Fruit fly (Drosophila melanogaster): Measurements from ENCODE around the gene Ocrl.

Gene Ocrl

DNA sequence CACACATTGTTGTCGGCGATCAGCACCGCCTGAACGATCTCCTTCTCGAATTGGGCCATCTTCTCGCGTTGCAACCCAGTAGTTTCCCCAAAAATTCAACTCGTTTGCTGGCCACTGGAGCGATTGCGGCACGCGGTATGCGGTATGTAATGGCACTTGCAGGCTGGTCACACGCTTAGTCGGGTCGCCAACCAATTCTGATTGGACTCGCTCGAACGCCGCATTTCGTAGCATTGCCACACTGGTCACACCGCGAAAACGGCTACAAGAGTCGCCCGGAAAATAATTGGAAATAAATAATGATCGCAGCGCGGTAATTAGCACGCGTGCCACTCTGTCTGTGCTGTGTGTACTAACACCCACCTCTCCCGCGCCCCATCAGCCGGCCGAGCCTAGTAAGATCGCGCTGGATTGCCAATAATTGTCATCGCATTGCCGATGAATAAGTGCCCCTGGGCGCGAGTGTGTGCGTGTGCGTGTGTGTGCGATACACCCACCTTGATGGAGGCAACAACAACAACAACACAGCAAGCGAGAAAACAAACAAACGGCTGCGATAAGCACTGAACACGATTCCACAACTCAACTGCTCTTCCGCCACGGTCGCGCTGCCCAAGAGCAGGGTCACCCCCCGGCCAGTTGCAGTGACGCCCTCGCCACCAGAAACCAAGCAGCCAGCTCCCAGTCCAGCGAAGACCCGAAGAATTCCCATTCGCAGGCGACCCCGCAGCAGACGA, at the start of gene Ocrl, which contains the start of gene eIF2Bepsilon:
Ocrl (plus strand) TSS at position 217 of the 737 bp plus-strand sequence.
eIF2Bepsilon (minus strand) TSS at position 110 of the 737 bp plus-strand sequence.
- TF ChIP-seq toe (GFP tag; optimal IDR thresholded peaks at IDR 0.05) (no peak), tj (GFP tag; optimal IDR thresholded peaks at IDR 0.05) (no peak), CG7045 (GFP tag; optimal IDR thresholded peaks at IDR 0.05) (no peak), bab1 (GFP tag; optimal IDR thresholded peaks at IDR 0.05) (peak; percentile 38), CG1620 (GFP tag; optimal IDR thresholded peaks at IDR 0.05) (peak; percentile 25), Crg-1 (GFP tag; optimal IDR thresholded peaks at IDR 0.05) (no peak), cic (GFP tag; optimal IDR thresholded peaks at IDR 0.05) (peak; percentile 38), CG7101 (tag; optimal IDR thresholded peaks at IDR 0.05) (peak; percentile 15), pad (GFP tag; optimal IDR thresholded peaks at IDR 0.05) (peak; percentile 13), CG14711 (tag; optimal IDR thresholded peaks at IDR 0.05) (peak; percentile 58), Clk (GFP tag; optimal IDR thresholded peaks at IDR 0.05) (no peak), Hr96 (GFP tag; optimal IDR thresholded peaks at IDR 0.05) (no peak), ovo (GFP tag; optimal IDR thresholded peaks at IDR 0.05) (no peak), CG33017 (tag; optimal IDR thresholded peaks at IDR 0.05) (no peak), CG12768 (GFP tag; optimal IDR thresholded peaks at IDR 0.05) (no peak), Mnt (GFP tag; optimal IDR thresholded peaks at IDR 0.05) (peak; percentile 66), CG5204 (GFP tag; optimal IDR thresholded peaks at IDR 0.05) (no peak), cnc (optimal IDR thresholded peaks at IDR 0.05) (no peak), CG11617 (GFP tag; optimal IDR thresholded peaks at IDR 0.05) (no peak)

DNA sequence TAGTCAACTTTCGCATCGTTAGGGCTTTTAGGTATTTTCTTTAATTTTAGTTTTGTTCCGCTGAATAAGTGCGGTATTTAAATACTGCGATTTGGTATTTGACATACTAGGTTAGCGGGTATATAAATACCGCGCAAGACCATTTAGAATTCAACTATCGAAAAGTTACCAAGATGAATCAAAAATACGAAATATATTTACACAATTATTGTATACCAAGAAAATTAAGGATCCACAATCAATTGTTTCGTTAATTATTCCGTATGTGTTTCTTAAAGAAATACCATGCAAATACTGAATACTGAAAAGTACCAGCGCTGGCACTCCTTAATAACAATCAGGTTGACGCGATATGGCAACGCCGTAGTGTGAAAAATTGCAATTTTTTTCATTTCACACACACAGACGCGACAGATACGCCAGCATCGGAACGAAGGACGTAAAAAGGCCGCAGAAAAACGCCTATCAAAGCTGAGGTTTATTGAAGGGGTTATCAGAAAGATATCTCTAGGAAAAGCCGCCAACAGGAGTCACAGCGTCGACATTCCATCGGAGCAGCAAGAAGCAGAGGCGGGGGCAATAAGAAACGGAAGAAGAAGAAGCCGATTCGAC, 49.2 kb upstream of the Ocrl start, which contains the start of the genes Pgam5 and Vps26:
Pgam5 (minus strand) TSS at position 51 of the 612 bp plus-strand sequence.
Vps26 (plus strand) TSS at position 339 of the 612 bp plus-strand sequence.
- no peak for TF ChIP-seq toe (GFP tag; optimal IDR thresholded peaks at IDR 0.05)
- no peak for TF ChIP-seq CG11617 (GFP tag; optimal IDR thresholded peaks at IDR 0.05)
- no peak for TF ChIP-seq Clk (GFP tag; optimal IDR thresholded peaks at IDR 0.05)
- TF ChIP-seq CG7101 (tag; optimal IDR thresholded peaks at IDR 0.05) = no peak
- TF ChIP-seq ovo (GFP tag; optimal IDR thresholded peaks at IDR 0.05) = no peak
- TF ChIP-seq CG12768 (GFP tag; optimal IDR thresholded peaks at IDR 0.05) = no peak
- no peak for TF ChIP-seq CG7045 (GFP tag; optimal IDR thresholded peaks at IDR 0.05)
- TF ChIP-seq cnc (optimal IDR thresholded peaks at IDR 0.05) = no peak
- no peak for TF ChIP-seq bab1 (GFP tag; optimal IDR thresholded peaks at IDR 0.05)
- TF ChIP-seq kay (GFP tag; ENCODE audit: borderline replicate concordance) = no peak
- TF ChIP-seq tj (GFP tag; optimal IDR thresholded peaks at IDR 0.05) = peak; percentile 67
- TF ChIP-seq Hr96 (GFP tag; optimal IDR thresholded peaks at IDR 0.05) = no peak
- TF ChIP-seq pad (GFP tag; optimal IDR thresholded peaks at IDR 0.05) = peak; percentile 12
- TF ChIP-seq CG5204 (GFP tag; optimal IDR thresholded peaks at IDR 0.05) = no peak
- no peak for TF ChIP-seq cic (GFP tag; optimal IDR thresholded peaks at IDR 0.05)
- TF ChIP-seq CG1620 (GFP tag; optimal IDR thresholded peaks at IDR 0.05) = no peak
- TF ChIP-seq Mnt (GFP tag; optimal IDR thresholded peaks at IDR 0.05) = peak; percentile 52
- TF ChIP-seq Crg-1 (GFP tag; optimal IDR thresholded peaks at IDR 0.05) = no peak
- TF ChIP-seq CG14711 (tag; optimal IDR thresholded peaks at IDR 0.05) = peak; percentile 5
- TF ChIP-seq CG33017 (tag; optimal IDR thresholded peaks at IDR 0.05) = no peak

DNA sequence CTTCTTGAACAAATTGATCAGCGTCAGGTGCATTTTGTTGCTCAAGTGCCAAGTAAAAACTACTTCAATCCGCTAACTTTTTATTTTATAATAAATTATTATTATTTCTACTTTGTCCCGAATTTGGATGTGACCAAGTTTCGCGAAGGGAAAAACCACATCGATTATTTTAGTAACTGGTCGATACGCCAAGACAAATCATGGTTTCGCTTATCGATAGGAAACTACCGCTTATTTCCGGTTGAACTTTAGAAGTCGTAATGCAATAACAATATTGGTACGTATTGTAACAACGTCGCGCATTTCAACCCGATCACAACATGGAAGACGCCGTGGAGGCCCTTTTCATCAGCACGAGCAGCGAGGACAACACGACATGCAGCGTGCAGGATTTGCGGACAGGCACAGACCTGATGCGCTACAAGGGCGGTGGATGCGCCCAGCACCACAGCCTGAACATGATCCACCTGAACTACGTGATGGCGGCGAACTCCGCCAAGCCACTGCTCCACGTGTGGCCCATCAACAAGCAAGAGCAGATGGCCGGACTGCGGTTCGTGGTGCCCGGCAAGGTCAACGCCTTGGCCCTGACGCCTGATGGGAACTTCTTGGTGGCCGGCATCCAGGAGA, 45.6 kb upstream of the Ocrl start, which contains the start of the genes CG14817 and CG14805:
CG14817 (minus strand) TSS at position 164 of the 630 bp plus-strand sequence.
CG14805 (plus strand) TSS at position 211 of the 630 bp plus-strand sequence.
- no peak for TF ChIP-seq toe (GFP tag; optimal IDR thresholded peaks at IDR 0.05)
- peak; percentile 58 for TF ChIP-seq CG7045 (GFP tag; optimal IDR thresholded peaks at IDR 0.05)
- TF ChIP-seq CG7101 (tag; optimal IDR thresholded peaks at IDR 0.05) = peak; percentile 92
- peak; percentile 79 for TF ChIP-seq CG14711 (tag; optimal IDR thresholded peaks at IDR 0.05)
- TF ChIP-seq Crg-1 (GFP tag; optimal IDR thresholded peaks at IDR 0.05) = peak; percentile 76
- TF ChIP-seq pad (GFP tag; optimal IDR thresholded peaks at IDR 0.05) = peak; percentile 70
- peak; percentile 95 for TF ChIP-seq bab1 (GFP tag; optimal IDR thresholded peaks at IDR 0.05)
- no peak for TF ChIP-seq Clk (GFP tag; optimal IDR thresholded peaks at IDR 0.05)
- peak; percentile 84 for TF ChIP-seq Mnt (GFP tag; optimal IDR thresholded peaks at IDR 0.05)
- no peak for TF ChIP-seq CG5204 (GFP tag; optimal IDR thresholded peaks at IDR 0.05)
- peak; percentile 68 for TF ChIP-seq CG1620 (GFP tag; optimal IDR thresholded peaks at IDR 0.05)
- peak; percentile 71 for TF ChIP-seq ovo (GFP tag; optimal IDR thresholded peaks at IDR 0.05)
- peak; percentile 65 for TF ChIP-seq CG33017 (tag; optimal IDR thresholded peaks at IDR 0.05)
- peak; percentile 90 for TF ChIP-seq CG11617 (GFP tag; optimal IDR thresholded peaks at IDR 0.05)
- peak; percentile 31 for TF ChIP-seq cic (GFP tag; optimal IDR thresholded peaks at IDR 0.05)
- peak; percentile 63 for TF ChIP-seq tj (GFP tag; optimal IDR thresholded peaks at IDR 0.05)
- peak; percentile 58 for TF ChIP-seq CG12768 (GFP tag; optimal IDR thresholded peaks at IDR 0.05)
- TF ChIP-seq cnc (optimal IDR thresholded peaks at IDR 0.05) = no peak
- no peak for TF ChIP-seq kay (GFP tag; ENCODE audit: borderline replicate concordance)
- no peak for TF ChIP-seq Hr96 (GFP tag; optimal IDR thresholded peaks at IDR 0.05)

DNA sequence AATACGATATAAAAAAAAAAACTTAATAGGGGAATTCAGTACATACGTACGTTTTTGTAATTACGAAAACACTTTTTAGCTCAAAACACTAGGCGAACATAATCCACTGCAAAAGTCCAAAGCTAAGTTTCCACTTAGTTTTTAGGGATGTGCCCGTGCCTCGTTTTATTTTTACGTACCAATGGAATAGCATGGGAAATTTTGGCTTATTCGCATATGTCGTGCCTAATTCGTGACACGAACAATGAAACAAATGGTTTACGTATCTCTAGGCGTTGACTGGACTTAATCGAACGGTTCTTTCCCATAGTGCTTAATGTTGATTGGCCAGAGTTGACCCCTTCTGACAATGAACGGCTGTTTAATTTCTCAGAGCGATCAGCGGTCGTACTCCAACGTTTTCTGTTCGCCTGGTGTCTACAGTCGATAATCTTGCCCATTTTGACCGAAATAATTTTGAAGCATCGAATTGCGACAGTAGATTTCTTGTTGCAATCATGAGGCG, 43.1 kb upstream of the Ocrl start, which contains the start of gene CG14818:
CG14818 (minus strand) TSS at position 169 of the 505 bp plus-strand sequence.
- TF ChIP-seq CG7101 (tag; optimal IDR thresholded peaks at IDR 0.05) (peak; percentile 69), Crg-1 (GFP tag; optimal IDR thresholded peaks at IDR 0.05) (no peak), pad (GFP tag; optimal IDR thresholded peaks at IDR 0.05) (peak; percentile 99), ovo (GFP tag; optimal IDR thresholded peaks at IDR 0.05) (peak; percentile 89), cnc (optimal IDR thresholded peaks at IDR 0.05) (no peak), CG11617 (GFP tag; optimal IDR thresholded peaks at IDR 0.05) (peak; percentile 55), CG1620 (GFP tag; optimal IDR thresholded peaks at IDR 0.05) (peak; percentile 78), Clk (GFP tag; optimal IDR thresholded peaks at IDR 0.05) (peak; percentile 20), toe (GFP tag; optimal IDR thresholded peaks at IDR 0.05) (no peak), CG5204 (GFP tag; optimal IDR thresholded peaks at IDR 0.05) (no peak), CG14711 (tag; optimal IDR thresholded peaks at IDR 0.05) (peak; percentile 47), tj (GFP tag; optimal IDR thresholded peaks at IDR 0.05) (peak; percentile 53), Hr96 (GFP tag; optimal IDR thresholded peaks at IDR 0.05) (peak; percentile 6), Mnt (GFP tag; optimal IDR thresholded peaks at IDR 0.05) (peak; percentile 66), CG7045 (GFP tag; optimal IDR thresholded peaks at IDR 0.05) (no peak), CG12768 (GFP tag; optimal IDR thresholded peaks at IDR 0.05) (peak; percentile 36), kay (GFP tag; ENCODE audit: borderline replicate concordance) (no peak), CG33017 (tag; optimal IDR thresholded peaks at IDR 0.05) (no peak), cic (GFP tag; optimal IDR thresholded peaks at IDR 0.05) (no peak), bab1 (GFP tag; optimal IDR thresholded peaks at IDR 0.05) (peak; percentile 85)

Measured in whole organism, adult.